Worm (Caenorhabditis elegans) whole organism, young adult: Measurements from ENCODE around the gene hpo-31.

Source experiments
- F33H1.4 ChIP-seq: fragments of 200-800 bp; sonication (Bioruptor generic); IDR thresholded peaks from 2 replicates; pipeline ENCODE4 v1.3.6; 2022; ENCODE audit warnings: missing genetic modification reagents, missing genetic modification characterization, missing compliant biosample characterization
- Y79H2A.3 ChIP-seq: fragments of 200-800 bp; sonication (Bioruptor generic); conservative IDR thresholded peaks from 2 replicates; pipeline ENCODE4 v1.3.6; 2022; ENCODE audit warnings: missing genetic modification reagents, missing genetic modification characterization, missing compliant biosample characterization
- akir-1 ChIP-seq: fragments of 200-800 bp; sonication (Bioruptor generic); optimal IDR thresholded peaks from 2 replicates; lab custom pipeline; 2018; ENCODE audit warnings: mild to moderate bottlenecking, missing genetic modification characterization, moderate library complexity, missing compliant biosample characterization
- lag-1 ChIP-seq: fragments of 200-800 bp; sonication (Bioruptor generic); IDR thresholded peaks from 2 replicates; pipeline ENCODE4 v1.3.6; 2022; ENCODE audit warnings: missing genetic modification reagents, missing genetic modification characterization, missing compliant biosample characterization
- nhr-179 ChIP-seq: sonication (generic microtip); optimal IDR thresholded peaks from 2 replicates; lab custom pipeline; 2016; ENCODE audit warnings: mild to moderate bottlenecking, missing genetic modification characterization, missing compliant biosample characterization

ce11 chrV:13822752-13823151, at the start of gene hpo-31:
- TF ChIP-seq akir-1 (GFP tag; lab: Kevin White, UChicago) = no peak
- TF ChIP-seq lag-1 (GFP tag; lab: Robert Waterston, UW) = no peak
- no peak for TF ChIP-seq Y79H2A.3
- TF ChIP-seq F33H1.4 (GFP tag; lab: Robert Waterston, UW) = no peak
- TF ChIP-seq nhr-179 (tag; lab: Kevin White, UChicago) = no peak
